Worm (Caenorhabditis elegans) whole organism, young adult: Measurements from ENCODE around the gene F43G6.17.
"Not testable (repeated sequence)": the region's sequence is repeated elsewhere in the genome, so short reads cannot be mapped to it uniquely, and the experiment has no call there.

ENCODE experiments used
- F57C9.4 ChIP-seq: sonication (generic microtip); optimal IDR thresholded peaks from 2 replicates; lab custom pipeline; 2017; ENCODE audit warnings: mild to moderate bottlenecking, missing genetic modification characterization, missing compliant biosample characterization
- mes-4 ChIP-seq: sonication (generic microtip); optimal IDR thresholded peaks from 2 replicates; lab custom pipeline; 2016; ENCODE audit warnings: missing genotype, missing genetic modification characterization, missing compliant biosample characterization
- sptf-2 ChIP-seq: fragments of 200-800 bp; sonication (Bioruptor generic); optimal IDR thresholded peaks from 2 replicates; lab custom pipeline; 2018; ENCODE audit warnings: mild to moderate bottlenecking, missing genetic modification characterization, missing compliant biosample characterization
- unc-62 ChIP-seq: fragments of 150-350 bp; optimal IDR thresholded peaks from 2 replicates; lab custom pipeline; 2014; ENCODE audit warnings: missing biosample characterization, missing genetic modification reagents, missing genetic modification characterization

- peak; percentile 97 for TF ChIP-seq F57C9.4 (tag; lab: Kevin White, UChicago)
- TF ChIP-seq mes-4 (tag; lab: Kevin White, UChicago); unc-62 (GFP tag; lab: Kevin White, UChicago); sptf-2 (GFP tag; lab: Kevin White, UChicago): not testable (repeated sequence)
Measured at ce11 chrII:11759277-11759676, 43.3 kb upstream of the F43G6.17 start, which contains the start of the genes F44E5.4 and F44E5.5.
